Fruit fly (Drosophila melanogaster) S2 (cell line): ENCODE data around the gene CG32071.

ENCODE experiments used
- CG8478 ChIP-seq: fragments of >200 bp; optimal IDR thresholded peaks from 2 replicates; lab custom pipeline; 2018
- CTCF ChIP-seq, 2 experiments: fragments of >200 bp; optimal IDR thresholded peaks; 2 replicates each; lab custom pipeline; 2018

DNA sequence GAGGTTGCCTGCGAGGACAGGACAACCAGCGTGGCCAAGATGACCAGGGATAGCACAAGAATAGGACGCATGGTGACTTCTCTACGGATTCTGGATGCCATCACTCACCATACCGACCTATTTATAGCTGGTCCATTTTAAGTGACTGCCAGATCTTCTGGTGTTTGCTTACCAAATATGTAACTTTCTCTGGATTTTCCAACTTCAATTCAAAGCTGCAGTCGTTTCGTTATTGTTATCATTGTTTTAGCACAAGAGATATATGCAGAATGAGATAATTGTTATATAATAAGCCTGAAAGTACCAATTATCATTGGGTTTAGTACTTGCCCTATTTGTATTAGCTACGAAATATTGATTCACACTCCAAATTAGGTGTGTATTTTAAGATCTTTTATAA is at the start of gene CG32071:
- TF ChIP-seq CTCF (optimal IDR thresholded peaks at IDR 0.05; lab: Kevin White, UChicago) (no peak), CG8478 (lab: Kevin White, UChicago) (no peak)
